Worm (Caenorhabditis elegans): Measurements from ENCODE around the gene nhr-117.

- no peak for TF ChIP-seq ceh-27 (GFP tag; optimal IDR thresholded peaks at IDR 0.05)
- no peak for TF ChIP-seq lsy-27 (tag; optimal IDR thresholded peaks at IDR 0.05; ENCODE audit: borderline replicate concordance, insufficient read depth)
- TF ChIP-seq sdz-38 (tag; optimal IDR thresholded peaks at IDR 0.05): no peak
- no peak for TF ChIP-seq ztf-3 (GFP tag; optimal IDR thresholded peaks at IDR 0.05)
- TF ChIP-seq pha-4 (tag; optimal IDR thresholded peaks at IDR 0.05): no peak
- TF ChIP-seq madf-6 (GFP tag; IDR thresholded peaks at IDR 0.05): no peak
These were observed 9.8 kb upstream of the nhr-117 start, which contains the start of gene Y46H3D.8 for ce11 chrV:1631148-1631547.

Measured in whole organism, young adult.